Fruit fly (Drosophila melanogaster) whole organism, wandering third instar larva: ENCODE measurements around the gene CG14383.

Source experiments
- Myc ChIP-seq: fragments of >200 bp; optimal IDR thresholded peaks from 2 replicates; lab custom pipeline; 2017
- Sp1 ChIP-seq: fragments of 200-800 bp; sonication (Bioruptor generic); optimal IDR thresholded peaks from 3 replicates; lab custom pipeline; 2019; ENCODE audit warnings: missing biosample characterization, mild to moderate bottlenecking, missing genetic modification characterization, moderate library complexity
- jim ChIP-seq: fragments of 175-275, 200-325 bp; sonication (Bioruptor generic); optimal IDR thresholded peaks from 2 replicates; lab custom pipeline; 2016; ENCODE audit warnings: missing biosample characterization, mild to moderate bottlenecking, missing genetic modification characterization

DNA sequence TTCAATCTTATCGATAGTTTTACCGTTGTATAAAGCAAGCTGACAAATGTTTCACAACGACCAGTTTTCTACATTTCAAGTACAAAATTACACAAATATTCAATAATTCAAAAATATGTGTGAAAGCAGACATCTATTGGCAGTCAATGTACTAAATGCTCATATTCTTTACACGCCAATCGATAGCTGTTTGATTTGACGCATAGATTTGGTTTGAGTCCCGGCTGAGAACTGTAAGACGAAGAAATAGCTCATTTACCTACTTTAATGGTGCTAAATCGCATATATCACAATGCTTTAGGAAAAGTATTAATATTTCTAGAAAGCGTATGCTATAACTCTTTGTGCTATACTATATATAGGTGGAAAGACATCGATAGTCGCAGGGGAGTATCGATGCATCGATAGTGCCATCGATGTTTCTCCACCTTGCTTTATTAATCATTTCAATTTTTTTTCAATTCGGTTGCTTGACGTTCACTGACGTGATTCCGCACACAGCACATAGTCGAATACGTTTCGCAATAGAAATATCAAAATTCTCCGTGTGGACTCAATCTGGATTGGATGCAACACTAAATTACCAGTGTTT lies 7.6 kb downstream of the CG14383 start, which contains the start of gene Paip2:
- no peak for TF ChIP-seq jim
- peak; percentile 26 for TF ChIP-seq Myc (lab: Kevin White, UChicago)
- peak; percentile 0 for TF ChIP-seq Sp1
